Fruit fly (Drosophila melanogaster) whole organism, embryonic: Measurements from ENCODE around the gene Csp.
A peak's percentile ranks its signal among the peaks of the same experiment; 100 is the strongest.

Source experiments
- CG10321 ChIP-seq: fragments of 200-800 bp; sonication (Bioruptor generic); IDR thresholded peaks from 2 replicates; pipeline ENCODE4 v1.3.6; 2022; ENCODE audit warnings: missing biosample characterization, missing genetic modification characterization
- CG13287 ChIP-seq: fragments of 200-800 bp; sonication (Bioruptor generic); IDR thresholded peaks from 2 replicates; pipeline ENCODE4 v1.3.6; 2022; ENCODE audit warnings: missing biosample characterization, missing genetic modification characterization; ENCODE audit not compliant: partially characterized antibody
- CG34422 ChIP-seq: fragments of 200-800 bp; sonication (Bioruptor generic); IDR thresholded peaks from 3 replicates; pipeline ENCODE4 v1.3.6; 2022; ENCODE audit warnings: missing biosample characterization, missing genetic modification characterization
- CG4617 ChIP-seq: fragments of 200-800 bp; sonication (Bioruptor generic); optimal IDR thresholded peaks from 3 replicates; lab custom pipeline; 2016; ENCODE audit warnings: missing biosample characterization, missing genetic modification characterization, borderline replicate concordance
- CG6254 ChIP-seq: fragments of 200-800 bp; sonication (Bioruptor generic); optimal IDR thresholded peaks from 3 replicates; lab custom pipeline; 2017; ENCODE audit warnings: mild to moderate bottlenecking, missing biosample characterization, missing genetic modification reagents, missing genetic modification characterization
- CG6654 ChIP-seq: fragments of 200-800 bp; sonication (Bioruptor generic); optimal IDR thresholded peaks from 2 replicates; lab custom pipeline; 2017; ENCODE audit warnings: missing biosample characterization, mild to moderate bottlenecking, missing genetic modification characterization
- Ets65A ChIP-seq: fragments of 200-800 bp; sonication (Bioruptor generic); peaks from one replicate; lab custom pipeline; 2016; ENCODE audit warnings: missing biosample characterization, missing genetic modification characterization
- Ets97D ChIP-seq: fragments of 200-800 bp; sonication (Bioruptor generic); optimal IDR thresholded peaks from 3 replicates; lab custom pipeline; 2016; ENCODE audit warnings: missing biosample characterization, missing genetic modification characterization
- Gsc ChIP-seq: fragments of 200-800 bp; sonication (Bioruptor generic); IDR thresholded peaks from 2 replicates; pipeline ENCODE4 v1.3.6; 2022; ENCODE audit warnings: missing biosample characterization, missing genetic modification characterization
- Med ChIP-seq: fragments of 200-800 bp; sonication (Bioruptor generic); peaks from one replicate; lab custom pipeline; 2016; ENCODE audit warnings: missing biosample characterization, missing genetic modification characterization, mild to moderate bottlenecking, inconsistent platforms, moderate library complexity
- Vsx1 ChIP-seq: fragments of 200-800 bp; sonication (Bioruptor generic); optimal IDR thresholded peaks from 2 replicates; lab custom pipeline; 2017; ENCODE audit warnings: missing biosample characterization, mild to moderate bottlenecking, missing genetic modification characterization, missing genetic modification reagents
- disco-r ChIP-seq: fragments of 200-800 bp; sonication (Bioruptor generic); optimal IDR thresholded peaks from 2 replicates; lab custom pipeline; 2016; ENCODE audit warnings: missing biosample characterization, missing genetic modification characterization
- gfzf ChIP-seq: fragments of 200-800 bp; sonication (Bioruptor generic); optimal IDR thresholded peaks from 2 replicates; lab custom pipeline; 2016; ENCODE audit warnings: missing biosample characterization, mild to moderate bottlenecking, missing genetic modification characterization, moderate library complexity

The Csp gene

DNA sequence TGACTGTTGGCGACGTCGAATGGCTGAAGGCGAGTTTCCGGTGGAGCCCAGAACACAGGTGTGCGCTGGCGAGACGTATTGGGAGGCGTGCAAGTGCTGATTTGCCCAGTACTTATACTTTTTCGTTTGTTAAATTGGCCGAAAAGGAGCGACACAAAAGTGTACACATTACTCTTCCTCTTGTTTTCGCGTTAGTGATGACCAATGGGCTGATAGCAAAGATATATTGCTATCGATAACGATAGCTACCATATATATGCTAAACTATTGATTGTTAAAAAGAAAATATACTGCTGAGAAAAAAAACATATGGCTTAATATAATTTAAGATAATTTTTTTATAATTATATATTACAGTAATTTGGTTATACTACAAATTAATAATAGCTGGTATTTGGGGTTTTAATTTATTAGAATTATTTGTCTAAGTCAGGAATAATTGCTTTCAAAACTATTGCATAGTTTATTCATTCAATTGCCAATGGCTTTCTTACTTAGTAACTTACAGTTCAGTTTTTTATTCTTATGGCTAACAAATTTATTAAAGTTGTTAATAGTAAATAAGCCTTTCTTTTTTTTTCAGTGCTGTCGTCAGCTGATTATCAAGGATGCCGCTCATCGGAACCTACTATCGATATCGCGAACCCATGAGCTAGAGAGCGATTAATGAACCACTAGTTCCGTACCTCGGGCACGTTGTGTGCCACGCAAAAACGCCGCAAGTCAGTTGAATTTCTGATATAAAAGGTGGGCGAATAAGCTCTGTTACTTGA lies 21.0 kb downstream of the Csp start, which contains the start of the genes Hem and IleRS (continued):
- TF ChIP-seq CG34422 (GFP tag; lab: Robert Waterston, UW), result peak; percentile 92
- TF ChIP-seq CG13287 (GFP tag; lab: Robert Waterston, UW), result peak; percentile 81
- TF ChIP-seq Ets97D, result peak; percentile 58
- TF ChIP-seq disco-r (GFP tag; lab: Kevin White, UChicago), result peak; percentile 72
- peak; percentile 43; the same call in 1 of the 2 replicates for TF ChIP-seq CG10321 (GFP tag; lab: Robert Waterston, UW)
- peak; percentile 78 for TF ChIP-seq CG6654 (GFP tag; lab: Kevin White, UChicago)
- TF ChIP-seq CG4617 (GFP tag; lab: Kevin White, UChicago), result peak; percentile 58
- peak; percentile 88 for TF ChIP-seq CG6254 (GFP tag; lab: Kevin White, UChicago)
- TF ChIP-seq Vsx1, result no peak

dm6 chr3L:22316913-22317312 lies 49.7 kb downstream of the Csp start:
- TF ChIP-seq Gsc (GFP tag; lab: Robert Waterston, UW) (0 out of 2 replicates have a peak, but pooled peaks have one; percentile 10), gfzf (no peak), Med (GFP tag; lab: Kevin White, UChicago) (peak; percentile 59), Ets65A (GFP tag; lab: Kevin White, UChicago) (peak; percentile 75)
- TF ChIP-seq, all 482 proteins: peak for 3
